Worm (Caenorhabditis elegans): ENCODE measurements around the gene dld-1.

Gene dld-1

DNA sequence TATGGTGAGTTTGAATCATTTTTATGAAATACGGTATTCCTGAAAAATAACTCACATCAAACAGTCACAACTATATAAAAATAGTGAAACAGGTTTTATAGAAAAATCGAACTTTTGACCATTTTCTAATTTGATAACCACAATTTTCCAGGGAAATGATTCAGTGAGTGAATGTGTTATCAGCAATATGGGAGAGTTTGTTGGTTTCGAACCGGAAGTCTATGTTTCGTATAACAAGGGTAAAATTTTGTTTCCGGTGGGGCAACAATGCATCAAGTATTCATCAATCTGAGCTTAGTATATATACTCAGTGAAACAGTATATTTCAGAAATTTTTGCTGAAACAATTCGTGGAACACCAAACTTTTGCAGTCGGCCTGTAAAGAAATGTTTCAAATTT lies 19.1 kb downstream of the dld-1 start:
- TF ChIP-seq ets-7 (tag; optimal IDR thresholded peaks at IDR 0.05): no peak
- no peak for TF ChIP-seq tbx-11 (GFP tag; IDR thresholded peaks at IDR 0.05)
- no peak for TF ChIP-seq hmbx-1 (tag; optimal IDR thresholded peaks at IDR 0.05)
- TF ChIP-seq B0310.2 (tag; optimal IDR thresholded peaks at IDR 0.05): no peak
- TF ChIP-seq hnd-1 (tag; optimal IDR thresholded peaks at IDR 0.05): no peak
- no peak for TF ChIP-seq aly-1 (tag; optimal IDR thresholded peaks at IDR 0.05)
- no peak for TF ChIP-seq F13C5.2 (tag; optimal IDR thresholded peaks at IDR 0.05)
- no peak for TF ChIP-seq ama-1 (optimal IDR thresholded peaks at IDR 0.05)
- TF ChIP-seq pes-1 (GFP tag; IDR thresholded peaks at IDR 0.05): no peak
- no peak for TF ChIP-seq ceh-36 (tag; optimal IDR thresholded peaks at IDR 0.05)
- TF ChIP-seq sea-1 (GFP tag; conservative IDR thresholded peaks at IDR 0.05): no peak
- TF ChIP-seq tbx-37 (GFP tag; conservative IDR thresholded peaks at IDR 0.05): no peak
- no peak for TF ChIP-seq hmg-4 (GFP tag; optimal IDR thresholded peaks at IDR 0.05)
- no peak for TF ChIP-seq scrt-1 (GFP tag; IDR thresholded peaks at IDR 0.05)
- TF ChIP-seq ceh-13 (GFP tag; optimal IDR thresholded peaks at IDR 0.05): no peak

DNA sequence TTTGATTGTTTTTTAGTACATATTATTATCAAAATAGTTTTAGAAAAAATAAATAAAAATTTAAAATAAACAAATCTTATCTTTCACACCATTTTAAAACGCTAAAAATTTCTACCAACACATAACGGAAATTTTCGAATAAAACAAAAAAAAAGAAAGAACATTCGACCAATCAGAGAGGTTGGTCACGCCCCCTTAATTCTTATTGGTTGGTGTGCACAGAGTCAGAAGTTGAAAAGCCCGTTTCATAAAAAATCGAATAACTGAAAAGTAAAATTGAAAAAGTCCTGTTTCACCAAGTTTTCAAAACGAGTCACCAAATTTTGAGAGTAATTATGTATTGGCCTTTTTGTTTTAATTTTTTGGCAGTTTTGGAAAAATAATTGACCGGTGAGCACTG lies 26.8 kb downstream of the dld-1 start:
- no peak for TF ChIP-seq hmbx-1 (tag; optimal IDR thresholded peaks at IDR 0.05)
- no peak for TF ChIP-seq flt-1 (GFP tag; IDR thresholded peaks at IDR 0.05)
- no peak for TF ChIP-seq tbx-11 (GFP tag; IDR thresholded peaks at IDR 0.05)
- TF ChIP-seq B0310.2 (tag; optimal IDR thresholded peaks at IDR 0.05): no peak
- TF ChIP-seq aly-1 (tag; optimal IDR thresholded peaks at IDR 0.05): no peak
- no peak for TF ChIP-seq hnd-1 (tag; optimal IDR thresholded peaks at IDR 0.05)
- no peak for TF ChIP-seq pes-1 (GFP tag; IDR thresholded peaks at IDR 0.05)
- TF ChIP-seq ceh-36 (tag; optimal IDR thresholded peaks at IDR 0.05): no peak
- TF ChIP-seq F13C5.2 (tag; optimal IDR thresholded peaks at IDR 0.05): no peak
- TF ChIP-seq scrt-1 (GFP tag; IDR thresholded peaks at IDR 0.05): no peak
- no peak for TF ChIP-seq ets-7 (tag; optimal IDR thresholded peaks at IDR 0.05)
- TF ChIP-seq sea-1 (GFP tag; conservative IDR thresholded peaks at IDR 0.05): no peak
- no peak for TF ChIP-seq ceh-13 (GFP tag; optimal IDR thresholded peaks at IDR 0.05)
- TF ChIP-seq ama-1 (optimal IDR thresholded peaks at IDR 0.05): no peak
- no peak for TF ChIP-seq hmg-4 (GFP tag; optimal IDR thresholded peaks at IDR 0.05)
- no peak for TF ChIP-seq tbx-37 (GFP tag; conservative IDR thresholded peaks at IDR 0.05)
- TF ChIP-seq tra-4 (tag; optimal IDR thresholded peaks at IDR 0.05): no peak

DNA sequence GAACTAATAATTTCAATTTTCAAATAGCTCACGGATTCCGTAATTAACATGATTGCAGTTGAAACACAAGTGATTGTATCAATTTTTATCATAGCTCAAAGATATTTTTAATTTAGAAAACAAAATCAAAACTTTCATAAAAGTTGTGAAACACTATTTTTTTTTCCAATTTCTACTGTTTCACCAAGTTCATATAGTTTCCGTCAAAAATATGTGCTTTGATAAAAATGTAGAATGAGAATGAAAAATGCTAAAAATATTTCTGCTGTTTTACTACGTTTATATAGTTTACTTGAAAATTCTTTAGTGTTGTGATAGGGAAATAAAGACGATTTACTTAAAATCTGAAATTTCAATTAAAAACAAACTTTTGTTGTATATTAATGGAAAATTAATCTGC lies 31.2 kb downstream of the dld-1 start:
- TF ChIP-seq flt-1 (GFP tag; IDR thresholded peaks at IDR 0.05): no peak
- no peak for TF ChIP-seq ceh-36 (tag; optimal IDR thresholded peaks at IDR 0.05)
- no peak for TF ChIP-seq ceh-13 (GFP tag; optimal IDR thresholded peaks at IDR 0.05)
- no peak for TF ChIP-seq aly-1 (tag; optimal IDR thresholded peaks at IDR 0.05)
- TF ChIP-seq pes-1 (GFP tag; IDR thresholded peaks at IDR 0.05): no peak
- no peak for TF ChIP-seq hmg-4 (GFP tag; optimal IDR thresholded peaks at IDR 0.05)
- no peak for TF ChIP-seq tbx-11 (GFP tag; IDR thresholded peaks at IDR 0.05)
- no peak for TF ChIP-seq hmbx-1 (tag; optimal IDR thresholded peaks at IDR 0.05)
- no peak for TF ChIP-seq ets-7 (tag; optimal IDR thresholded peaks at IDR 0.05)
- TF ChIP-seq sea-1 (GFP tag; conservative IDR thresholded peaks at IDR 0.05): no peak
- no peak for TF ChIP-seq hnd-1 (tag; optimal IDR thresholded peaks at IDR 0.05)
- TF ChIP-seq ama-1 (optimal IDR thresholded peaks at IDR 0.05): no peak
- TF ChIP-seq F13C5.2 (tag; optimal IDR thresholded peaks at IDR 0.05): no peak
- TF ChIP-seq tra-4 (tag; optimal IDR thresholded peaks at IDR 0.05): no peak

DNA sequence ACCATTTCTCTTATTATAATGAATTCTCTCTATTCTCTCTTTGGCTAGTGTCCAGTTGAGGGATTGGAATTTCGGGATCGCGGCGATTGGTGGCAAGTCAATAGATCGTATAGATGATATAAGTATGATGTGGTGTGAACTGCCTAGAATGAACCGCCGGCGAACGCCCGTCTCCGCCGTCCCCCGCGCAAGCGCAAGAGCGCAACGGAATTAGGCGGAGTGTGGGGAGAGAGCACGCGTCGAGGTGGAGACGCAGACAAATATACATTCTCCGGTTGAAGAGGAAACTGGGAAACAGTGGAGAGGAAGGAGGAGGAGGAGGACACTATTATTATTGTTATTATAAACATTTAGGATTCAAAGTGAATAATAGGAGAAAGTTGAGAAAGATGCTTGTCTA lies 32.2 kb downstream of the dld-1 start:
- no peak; the same call in 1 of the 2 replicates for TF ChIP-seq flt-1 (GFP tag; IDR thresholded peaks at IDR 0.05)
- 0 out of 2 replicates have a peak, but pooled peaks have one; percentile 13 for TF ChIP-seq scrt-1 (GFP tag; IDR thresholded peaks at IDR 0.05)

DNA sequence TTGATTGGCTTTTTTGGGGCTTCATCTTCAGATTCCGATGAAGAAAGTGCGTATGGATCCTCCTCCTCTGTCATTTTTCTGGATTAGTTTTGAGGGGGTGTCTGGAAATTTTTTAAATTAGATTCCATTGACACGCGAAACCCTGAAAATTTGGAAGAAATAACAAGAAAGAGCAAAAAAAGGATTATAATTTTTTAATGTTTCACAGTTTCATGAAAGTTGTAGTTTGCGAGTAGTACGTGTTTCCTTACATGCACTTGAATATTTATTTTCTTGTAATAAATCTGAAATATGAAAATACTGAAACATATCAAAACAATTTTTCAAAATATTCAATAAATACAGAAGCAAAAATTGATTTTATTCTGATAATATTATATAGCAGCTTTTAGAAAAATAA lies 40.7 kb downstream of the dld-1 start, which contains the start of gene tag-273:
tag-273 (minus strand) TSS at position 101 of the 400 bp plus-strand sequence.
- TF ChIP-seq hmbx-1 (tag; optimal IDR thresholded peaks at IDR 0.05) (no peak), tra-4 (tag; optimal IDR thresholded peaks at IDR 0.05) (no peak), tbx-37 (GFP tag; conservative IDR thresholded peaks at IDR 0.05) (no peak), F13C5.2 (tag; optimal IDR thresholded peaks at IDR 0.05) (no peak), hmg-4 (GFP tag; optimal IDR thresholded peaks at IDR 0.05) (no peak), B0310.2 (tag; optimal IDR thresholded peaks at IDR 0.05) (no peak), tbx-11 (GFP tag; IDR thresholded peaks at IDR 0.05) (no peak), ets-7 (tag; optimal IDR thresholded peaks at IDR 0.05) (no peak), pes-1 (GFP tag; IDR thresholded peaks at IDR 0.05) (no peak), ceh-13 (GFP tag; optimal IDR thresholded peaks at IDR 0.05) (no peak), ama-1 (optimal IDR thresholded peaks at IDR 0.05) (no peak), scrt-1 (GFP tag; IDR thresholded peaks at IDR 0.05) (no peak), sea-1 (GFP tag; conservative IDR thresholded peaks at IDR 0.05) (no peak), aly-1 (tag; optimal IDR thresholded peaks at IDR 0.05) (no peak), ceh-36 (tag; optimal IDR thresholded peaks at IDR 0.05) (no peak), hnd-1 (tag; optimal IDR thresholded peaks at IDR 0.05) (no peak)

DNA sequence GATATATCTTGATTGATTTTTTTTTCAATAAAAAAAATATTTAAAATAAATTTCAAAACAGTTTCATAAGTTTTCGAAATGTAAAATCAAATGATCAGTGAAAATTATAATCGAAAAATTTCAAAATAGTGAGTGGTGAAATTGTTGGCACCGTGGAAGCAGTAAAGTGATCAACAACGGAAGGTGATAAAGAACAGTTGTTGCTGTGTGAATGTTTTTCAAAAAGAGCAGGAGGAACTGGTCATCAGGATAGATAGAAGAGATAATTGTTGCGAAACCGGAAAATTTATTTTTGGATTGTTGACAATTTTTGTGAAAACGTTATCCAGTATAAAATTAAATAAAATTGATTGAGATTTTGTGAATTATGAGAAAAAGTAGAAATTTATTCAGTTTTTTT lies 41.7 kb downstream of the dld-1 start:
- no peak for TF ChIP-seq B0310.2 (tag; optimal IDR thresholded peaks at IDR 0.05)
- TF ChIP-seq ets-7 (tag; optimal IDR thresholded peaks at IDR 0.05): no peak
- no peak for TF ChIP-seq F13C5.2 (tag; optimal IDR thresholded peaks at IDR 0.05)
- TF ChIP-seq ama-1 (optimal IDR thresholded peaks at IDR 0.05): no peak
- no peak for TF ChIP-seq sea-1 (GFP tag; conservative IDR thresholded peaks at IDR 0.05)
- no peak for TF ChIP-seq tbx-11 (GFP tag; IDR thresholded peaks at IDR 0.05)
- no peak for TF ChIP-seq hnd-1 (tag; optimal IDR thresholded peaks at IDR 0.05)
- TF ChIP-seq ceh-36 (tag; optimal IDR thresholded peaks at IDR 0.05): no peak
- TF ChIP-seq hmg-4 (GFP tag; optimal IDR thresholded peaks at IDR 0.05): no peak
- TF ChIP-seq hmbx-1 (tag; optimal IDR thresholded peaks at IDR 0.05): no peak
- TF ChIP-seq flt-1 (GFP tag; IDR thresholded peaks at IDR 0.05): no peak
- no peak for TF ChIP-seq tbx-37 (GFP tag; conservative IDR thresholded peaks at IDR 0.05)
- TF ChIP-seq tra-4 (tag; optimal IDR thresholded peaks at IDR 0.05): no peak

DNA sequence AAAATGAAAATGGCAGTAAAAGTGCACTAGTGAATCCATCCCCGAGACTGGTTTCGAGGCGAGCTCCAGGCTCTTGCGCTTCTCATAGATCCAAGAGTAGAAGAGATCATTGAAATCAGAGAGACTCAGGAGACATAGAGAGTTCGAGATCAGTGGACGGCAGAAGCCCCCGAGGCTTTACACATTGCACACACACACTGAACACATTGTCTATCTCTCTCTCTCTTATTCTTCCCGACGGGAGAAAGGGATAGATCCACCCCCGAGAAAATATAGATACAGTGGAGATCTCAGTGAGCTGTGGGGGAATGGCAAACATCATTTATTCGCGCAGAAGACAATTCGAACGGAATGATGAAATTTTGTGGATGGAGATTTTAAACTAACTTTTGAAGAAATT lies 42.7 kb downstream of the dld-1 start:
- no peak for TF ChIP-seq tra-4 (tag; optimal IDR thresholded peaks at IDR 0.05)
- TF ChIP-seq aly-1 (tag; optimal IDR thresholded peaks at IDR 0.05): no peak
- TF ChIP-seq tbx-37 (GFP tag; conservative IDR thresholded peaks at IDR 0.05): no peak
- TF ChIP-seq F13C5.2 (tag; optimal IDR thresholded peaks at IDR 0.05): no peak
- TF ChIP-seq B0310.2 (tag; optimal IDR thresholded peaks at IDR 0.05): no peak
- no peak for TF ChIP-seq ets-7 (tag; optimal IDR thresholded peaks at IDR 0.05)
- TF ChIP-seq ceh-13 (GFP tag; optimal IDR thresholded peaks at IDR 0.05): no peak
- no peak for TF ChIP-seq scrt-1 (GFP tag; IDR thresholded peaks at IDR 0.05)
- TF ChIP-seq pes-1 (GFP tag; IDR thresholded peaks at IDR 0.05): no peak
- TF ChIP-seq ama-1 (optimal IDR thresholded peaks at IDR 0.05): no peak
- no peak for TF ChIP-seq hmbx-1 (tag; optimal IDR thresholded peaks at IDR 0.05)
- no peak for TF ChIP-seq tbx-11 (GFP tag; IDR thresholded peaks at IDR 0.05)

Data from whole organism, early embryonic.